Worm (Caenorhabditis elegans) whole organism, early embryonic: ENCODE measurements around the gene C32B5.13.
"Not testable (repeated sequence)": the region's sequence is repeated elsewhere in the genome, so short reads cannot be mapped to it uniquely, and the experiment has no call there.

ENCODE experiments used
- B0310.2 ChIP-seq: sonication (generic microtip); optimal IDR thresholded peaks from 2 replicates; lab custom pipeline; 2016; ENCODE audit warnings: mild to moderate bottlenecking, missing genetic modification characterization, missing compliant biosample characterization
- F13C5.2 ChIP-seq: sonication (generic microtip); optimal IDR thresholded peaks from 2 replicates; lab custom pipeline; 2017; ENCODE audit warnings: mild to moderate bottlenecking, missing genetic modification characterization, inconsistent platforms, missing compliant biosample characterization
- aly-1 ChIP-seq: sonication (generic microtip); optimal IDR thresholded peaks from 2 replicates; lab custom pipeline; 2016; ENCODE audit warnings: missing genetic modification characterization, missing compliant biosample characterization
- ama-1 ChIP-seq: fragments of 150-350 bp; optimal IDR thresholded peaks from 2 replicates; lab custom pipeline; 2014
- ceh-13 ChIP-seq: fragments of 200-800 bp; sonication (Bioruptor generic); optimal IDR thresholded peaks from 2 replicates; lab custom pipeline; 2018; ENCODE audit warnings: mild to moderate bottlenecking, missing genetic modification characterization, missing compliant biosample characterization
- ceh-36 ChIP-seq: sonication (generic microtip); optimal IDR thresholded peaks from 2 replicates; lab custom pipeline; 2016; ENCODE audit warnings: missing genetic modification characterization, inconsistent platforms, missing compliant biosample characterization
- ets-7 ChIP-seq: sonication (generic microtip); optimal IDR thresholded peaks from 2 replicates; lab custom pipeline; 2016; ENCODE audit warnings: missing genotype, missing genetic modification characterization, missing compliant biosample characterization
- flt-1 ChIP-seq: fragments of 200-800 bp; sonication (Bioruptor generic); IDR thresholded peaks from 2 replicates; pipeline ENCODE4 v1.3.6; 2022; ENCODE audit warnings: missing genetic modification characterization, missing compliant biosample characterization
- hmbx-1 ChIP-seq: sonication (generic microtip); optimal IDR thresholded peaks from 2 replicates; lab custom pipeline; 2016; ENCODE audit warnings: mild to moderate bottlenecking, missing genetic modification characterization, missing compliant biosample characterization
- hmg-4 ChIP-seq: fragments of 200-800 bp; sonication (Bioruptor generic); optimal IDR thresholded peaks from 2 replicates; lab custom pipeline; 2018; ENCODE audit warnings: mild to moderate bottlenecking, missing genetic modification characterization, missing compliant biosample characterization
- hnd-1 ChIP-seq: sonication (generic microtip); optimal IDR thresholded peaks from 2 replicates; lab custom pipeline; 2016; ENCODE audit warnings: missing genetic modification characterization, missing compliant biosample characterization
- pes-1 ChIP-seq: fragments of 200-800 bp; sonication (Bioruptor generic); IDR thresholded peaks from 2 replicates; pipeline ENCODE4 v1.3.6; 2022; ENCODE audit warnings: missing genetic modification reagents, missing genetic modification characterization, missing compliant biosample characterization
- scrt-1 ChIP-seq: fragments of 200-800 bp; sonication (Bioruptor generic); IDR thresholded peaks from 2 replicates; pipeline ENCODE4 v1.3.6; 2022; ENCODE audit warnings: missing genetic modification characterization, missing compliant biosample characterization
- sea-1 ChIP-seq: fragments of 200-800 bp; sonication (Bioruptor generic); conservative IDR thresholded peaks from 2 replicates; pipeline ENCODE4 v1.3.6; 2022; ENCODE audit warnings: missing genetic modification characterization, missing compliant biosample characterization
- tbx-11 ChIP-seq: fragments of 200-800 bp; sonication (Bioruptor generic); IDR thresholded peaks from 2 replicates; pipeline ENCODE4 v1.3.6; 2022; ENCODE audit warnings: missing genetic modification characterization, missing compliant biosample characterization
- tbx-37 ChIP-seq: fragments of 200-800 bp; sonication (Bioruptor generic); conservative IDR thresholded peaks from 2 replicates; pipeline ENCODE4 v1.3.6; 2022; ENCODE audit warnings: missing genetic modification reagents, missing genetic modification characterization, missing compliant biosample characterization
- tra-4 ChIP-seq: sonication (generic microtip); optimal IDR thresholded peaks from 2 replicates; lab custom pipeline; 2017; ENCODE audit warnings: missing genetic modification characterization, missing compliant biosample characterization

The C32B5.13 gene

DNA sequence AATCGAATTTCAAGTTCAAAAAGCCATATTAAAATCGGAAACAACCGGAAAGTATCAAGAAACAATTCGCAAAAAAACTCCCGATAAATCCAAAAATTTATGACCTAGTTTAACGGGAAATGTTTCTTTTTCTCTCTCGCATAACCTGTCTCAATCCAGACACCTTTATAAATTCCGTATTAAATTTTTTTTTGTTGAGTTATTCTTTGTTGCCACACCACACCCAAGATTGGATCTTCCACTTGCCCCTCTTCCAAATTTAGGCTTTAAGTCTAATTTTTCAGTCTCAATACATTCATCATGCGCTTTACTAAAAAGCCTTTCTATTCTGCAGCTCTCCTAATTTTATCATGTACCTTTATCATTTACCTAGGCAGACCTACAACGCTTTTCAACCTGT, 23.3 kb downstream of the C32B5.13 start, which contains the start of gene R07C3.3:
TSS of gene R07C3.3 (plus strand) at position 301 of the 400 bp plus-strand sequence.
- TF ChIP-seq ceh-13 (GFP tag; lab: Kevin White, UChicago): no peak
- no peak for TF ChIP-seq F13C5.2 (tag; lab: Kevin White, UChicago)
- no peak for TF ChIP-seq B0310.2
- TF ChIP-seq pes-1 (GFP tag; lab: Robert Waterston, UW): no peak
- TF ChIP-seq ets-7: no peak
- no peak for TF ChIP-seq sea-1 (GFP tag; lab: Robert Waterston, UW)
- TF ChIP-seq tra-4: no peak
- no peak for TF ChIP-seq hmbx-1
- TF ChIP-seq hnd-1 (tag; lab: Kevin White, UChicago): no peak
- no peak for TF ChIP-seq scrt-1 (GFP tag; lab: Robert Waterston, UW)

DNA sequence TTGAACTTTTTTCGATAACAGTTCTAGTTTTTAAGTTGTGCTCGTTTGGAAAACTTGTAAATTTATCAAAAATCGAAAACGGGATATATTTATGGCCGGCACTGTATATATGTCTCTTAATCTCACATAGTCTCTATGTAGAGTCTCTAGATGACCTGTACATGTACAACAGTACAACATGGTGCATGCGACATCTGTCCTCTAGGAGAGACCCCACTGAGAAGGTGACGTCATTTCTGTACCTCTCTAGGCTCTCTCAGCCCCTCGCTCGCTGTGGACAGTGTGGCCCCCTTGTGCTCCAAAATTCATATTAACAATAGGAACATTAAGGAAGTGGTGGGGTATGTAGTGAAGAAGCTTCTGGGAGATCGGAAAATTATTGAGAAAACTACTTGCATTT, 24.6 kb downstream of the C32B5.13 start:
- TF ChIP-seq ama-1: no peak
- TF ChIP-seq scrt-1 (GFP tag; lab: Robert Waterston, UW): no peak
- TF ChIP-seq B0310.2: no peak
- TF ChIP-seq ets-7: no peak
- TF ChIP-seq sea-1 (GFP tag; lab: Robert Waterston, UW): 0 out of 2 replicates have a peak, but pooled peaks have one; percentile 22
- TF ChIP-seq ceh-13 (GFP tag; lab: Kevin White, UChicago): no peak
- no peak for TF ChIP-seq tbx-37 (GFP tag; lab: Robert Waterston, UW)

DNA sequence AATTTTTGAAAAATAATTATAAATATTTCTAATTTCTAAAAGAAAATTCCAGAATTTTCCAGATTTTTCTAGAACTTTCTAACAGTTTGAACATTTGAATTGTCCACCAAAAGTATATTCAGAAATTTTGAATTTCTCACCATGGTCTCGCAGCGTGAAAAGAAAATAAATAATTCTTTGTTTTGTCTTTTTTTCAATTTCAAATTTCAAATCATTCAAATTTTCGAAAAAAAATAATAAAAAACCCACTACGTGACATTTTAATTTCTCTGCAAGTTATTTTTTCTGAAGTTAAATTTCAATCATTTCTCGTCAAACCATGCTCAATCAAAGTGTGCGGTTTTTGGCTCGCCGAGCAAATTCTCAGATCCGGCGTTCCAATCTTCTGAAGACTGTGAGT, 29.1 kb downstream of the C32B5.13 start, which contains the start of gene acs-15:
TSS of gene acs-15 (plus strand) at position 301 of the 400 bp plus-strand sequence.
- TF ChIP-seq tbx-11 (GFP tag; lab: Robert Waterston, UW) (no peak), ets-7 (no peak), B0310.2 (no peak), scrt-1 (GFP tag; lab: Robert Waterston, UW) (no peak), flt-1 (GFP tag; lab: Robert Waterston, UW) (no peak), tra-4 (no peak), aly-1 (no peak), tbx-37 (GFP tag; lab: Robert Waterston, UW) (no peak), F13C5.2 (tag; lab: Kevin White, UChicago) (no peak)

DNA sequence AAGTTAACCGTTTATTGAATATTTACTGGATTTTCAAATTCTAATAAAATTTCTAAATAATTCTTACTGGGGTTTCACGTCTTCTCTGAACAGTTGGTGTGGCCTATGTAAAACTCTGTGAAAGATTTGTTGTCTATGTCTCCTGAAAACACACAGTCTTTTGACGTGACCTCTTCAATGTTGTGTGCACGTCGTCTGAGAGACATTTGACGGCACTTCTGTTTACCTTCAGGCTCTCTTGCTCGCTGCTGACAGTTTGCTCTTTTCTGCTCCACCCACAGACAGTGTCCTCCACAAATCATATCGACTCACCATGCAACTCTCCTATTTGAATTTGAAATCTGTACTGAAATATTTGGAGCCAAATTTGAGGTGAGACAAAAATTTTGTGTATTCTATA, 31.0 kb downstream of the C32B5.13 start, which contains the start of gene fbxc-34:
TSS of gene fbxc-34 (plus strand) at position 301 of the 400 bp plus-strand sequence.
- not testable (repeated sequence) for TF ChIP-seq tra-4; pes-1 (GFP tag; lab: Robert Waterston, UW); ama-1

DNA sequence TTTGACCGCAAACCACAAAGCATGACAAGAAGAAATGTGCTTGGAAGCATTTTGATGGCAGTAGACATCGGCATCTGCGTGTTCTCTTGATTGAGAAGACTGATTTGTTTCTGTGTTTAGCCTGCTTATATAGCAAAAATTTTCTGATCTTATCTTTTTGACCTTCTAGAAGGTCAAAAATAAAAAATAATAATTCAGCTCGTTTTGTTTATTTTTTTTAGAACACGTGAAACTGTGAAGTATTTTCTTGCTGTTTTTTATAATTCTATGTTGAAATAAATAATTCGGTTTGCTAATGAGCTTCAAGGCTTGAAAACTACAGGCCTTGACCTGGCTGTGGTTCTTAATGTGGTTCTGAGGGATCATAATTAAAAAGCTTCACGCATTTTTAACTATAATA, 34.5 kb downstream of the C32B5.13 start, which contains the start of gene R07C3.13:
TSS of gene R07C3.13 (minus strand) at position 101 of the 400 bp plus-strand sequence.
- no peak for TF ChIP-seq F13C5.2 (tag; lab: Kevin White, UChicago)
- no peak for TF ChIP-seq flt-1 (GFP tag; lab: Robert Waterston, UW)
- TF ChIP-seq ets-7: no peak
- no peak for TF ChIP-seq hmg-4 (GFP tag; lab: Kevin White, UChicago)
- no peak for TF ChIP-seq tbx-37 (GFP tag; lab: Robert Waterston, UW)
- no peak for TF ChIP-seq ceh-36 (tag; lab: Kevin White, UChicago)
- no peak for TF ChIP-seq hmbx-1
- no peak for TF ChIP-seq ceh-13 (GFP tag; lab: Kevin White, UChicago)
- TF ChIP-seq hnd-1 (tag; lab: Kevin White, UChicago): no peak
- no peak for TF ChIP-seq sea-1 (GFP tag; lab: Robert Waterston, UW)
- TF ChIP-seq tra-4: no peak
- TF ChIP-seq B0310.2: no peak
- no peak for TF ChIP-seq ama-1
- no peak for TF ChIP-seq scrt-1 (GFP tag; lab: Robert Waterston, UW)
- no peak for TF ChIP-seq pes-1 (GFP tag; lab: Robert Waterston, UW)
- TF ChIP-seq aly-1: no peak
- no peak for TF ChIP-seq tbx-11 (GFP tag; lab: Robert Waterston, UW)

DNA sequence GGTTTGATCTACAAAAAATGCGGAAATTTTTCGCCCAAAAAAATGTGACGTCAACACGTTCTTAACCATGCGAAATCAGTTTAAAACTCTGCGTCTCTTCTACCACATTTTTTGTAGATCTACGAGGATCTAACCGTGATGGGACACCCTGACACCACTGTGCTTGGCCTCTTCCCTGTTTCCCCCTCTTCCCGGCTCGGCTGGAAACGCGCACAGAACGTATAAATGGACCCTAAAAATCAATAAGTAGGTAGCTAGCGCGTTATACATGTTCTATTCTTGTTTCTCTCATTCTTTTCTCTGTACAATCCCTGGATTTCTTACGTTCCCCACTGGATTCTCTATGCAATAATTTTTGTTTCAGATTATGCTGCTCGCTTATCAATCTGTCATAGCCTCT, 38.3 kb downstream of the C32B5.13 start, which contains the start of gene fbxc-28:
TSS of gene fbxc-28 (plus strand) at position 301 of the 400 bp plus-strand sequence.
- TF ChIP-seq B0310.2 (no peak), ets-7 (no peak), ceh-36 (tag; lab: Kevin White, UChicago) (no peak), ceh-13 (GFP tag; lab: Kevin White, UChicago) (no peak), ama-1 (no peak), hmbx-1 (no peak), sea-1 (GFP tag; lab: Robert Waterston, UW) (no peak), flt-1 (GFP tag; lab: Robert Waterston, UW) (no peak), tbx-37 (GFP tag; lab: Robert Waterston, UW) (no peak), aly-1 (no peak), scrt-1 (GFP tag; lab: Robert Waterston, UW) (no peak), tra-4 (no peak), tbx-11 (GFP tag; lab: Robert Waterston, UW) (no peak), pes-1 (GFP tag; lab: Robert Waterston, UW) (no peak), F13C5.2 (tag; lab: Kevin White, UChicago) (no peak), hnd-1 (tag; lab: Kevin White, UChicago) (no peak), hmg-4 (GFP tag; lab: Kevin White, UChicago) (no peak)

DNA sequence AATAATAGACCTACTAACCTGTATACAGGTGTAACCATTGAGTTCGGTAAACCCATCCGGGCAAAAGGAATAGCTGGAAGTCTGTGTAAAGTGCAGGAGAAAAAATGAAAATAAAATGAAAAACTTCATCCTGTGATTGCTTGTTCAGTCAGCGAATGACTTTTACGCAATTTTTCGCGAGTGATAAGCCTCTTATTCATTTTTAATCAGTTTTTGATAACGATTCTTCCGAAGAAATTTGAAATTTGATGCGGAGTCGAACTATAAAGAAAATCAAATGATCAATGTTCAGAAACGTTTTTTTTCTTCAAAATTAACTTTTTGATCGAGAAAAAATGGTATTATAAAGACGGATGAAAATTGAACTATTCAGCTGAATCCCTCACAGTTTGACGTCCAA, 39.1 kb downstream of the C32B5.13 start:
- TF ChIP-seq hmg-4 (GFP tag; lab: Kevin White, UChicago) (no peak), ceh-36 (tag; lab: Kevin White, UChicago) (no peak), sea-1 (GFP tag; lab: Robert Waterston, UW) (no peak), hmbx-1 (no peak), tra-4 (no peak), aly-1 (no peak), tbx-11 (GFP tag; lab: Robert Waterston, UW) (no peak), ets-7 (no peak), ceh-13 (GFP tag; lab: Kevin White, UChicago) (no peak)

DNA sequence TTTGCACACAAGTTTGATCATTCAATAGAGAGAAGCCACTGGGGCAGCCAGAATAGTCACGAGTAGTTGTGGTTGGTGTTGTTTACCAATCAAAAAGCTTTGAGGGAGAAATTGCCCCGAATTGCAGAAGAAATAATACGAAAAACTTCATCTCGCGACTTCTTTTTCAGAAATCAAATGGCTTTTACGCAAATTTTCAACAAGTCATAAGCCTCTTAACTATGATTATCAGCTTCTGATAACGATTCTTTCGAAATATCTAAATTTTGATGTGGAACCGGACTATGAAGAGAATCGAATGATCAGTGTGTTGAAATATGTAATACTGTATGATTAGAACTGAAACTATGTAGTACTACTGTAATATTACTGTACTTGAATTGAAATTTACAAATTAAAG, 41.5 kb downstream of the C32B5.13 start:
- no peak for TF ChIP-seq sea-1 (GFP tag; lab: Robert Waterston, UW)
- TF ChIP-seq tbx-11 (GFP tag; lab: Robert Waterston, UW): no peak
- no peak for TF ChIP-seq tbx-37 (GFP tag; lab: Robert Waterston, UW)
- TF ChIP-seq hmg-4 (GFP tag; lab: Kevin White, UChicago): no peak
- TF ChIP-seq tra-4: no peak
- TF ChIP-seq F13C5.2 (tag; lab: Kevin White, UChicago): no peak
- no peak for TF ChIP-seq flt-1 (GFP tag; lab: Robert Waterston, UW)
- TF ChIP-seq B0310.2: no peak
- TF ChIP-seq pes-1 (GFP tag; lab: Robert Waterston, UW): no peak
- TF ChIP-seq aly-1: no peak
- TF ChIP-seq hmbx-1: no peak
- no peak for TF ChIP-seq ceh-36 (tag; lab: Kevin White, UChicago)
- TF ChIP-seq ama-1: no peak
- no peak for TF ChIP-seq ceh-13 (GFP tag; lab: Kevin White, UChicago)
